Worm (Caenorhabditis elegans) whole organism, midembryonic: ENCODE measurements around the gene Y53C12A.11.

Experiments
- T22C8.4 ChIP-seq: fragments of 200-800 bp; sonication (Bioruptor generic); IDR thresholded peaks from 2 replicates; pipeline ENCODE4 v1.3.6; 2022; ENCODE audit warnings: missing genetic modification characterization, missing compliant biosample characterization
- cog-1 ChIP-seq: sonication (generic microtip); optimal IDR thresholded peaks from 2 replicates; lab custom pipeline; 2016; ENCODE audit warnings: missing genetic modification characterization, missing compliant biosample characterization
- flt-1 ChIP-seq: fragments of 200-800 bp; sonication (Bioruptor generic); IDR thresholded peaks from 2 replicates; pipeline ENCODE4 v1.3.6; 2022; ENCODE audit warnings: missing genetic modification characterization, missing compliant biosample characterization
- klf-2 ChIP-seq: fragments of 200-800 bp; sonication (Bioruptor generic); conservative IDR thresholded peaks from 2 replicates; pipeline ENCODE4 v1.3.6; 2022; ENCODE audit warnings: missing genetic modification reagents, missing genetic modification characterization, missing compliant biosample characterization
- med-1 ChIP-seq: sonication (generic microtip); optimal IDR thresholded peaks from 2 replicates; lab custom pipeline; 2017; ENCODE audit warnings: missing genetic modification characterization, mild to moderate bottlenecking, missing compliant biosample characterization, antibody characterized with exemption, missing genetic modification reagents; ENCODE audit not compliant: insufficient read depth
- ref-1 ChIP-seq: fragments of 200-800 bp; sonication (Bioruptor generic); conservative IDR thresholded peaks from 2 replicates; pipeline ENCODE4 v1.3.6; 2022; ENCODE audit warnings: missing genetic modification reagents, missing genetic modification characterization, missing compliant biosample characterization
- tab-1 ChIP-seq: fragments of 200-800 bp; sonication (Bioruptor generic); IDR thresholded peaks from 2 replicates; pipeline ENCODE4 v1.3.6; 2022; ENCODE audit warnings: missing genetic modification characterization, missing compliant biosample characterization
- ztf-23 ChIP-seq: fragments of 200-800 bp; sonication (Bioruptor generic); IDR thresholded peaks from 2 replicates; pipeline ENCODE4 v1.3.6; 2022; ENCODE audit warnings: missing genetic modification reagents, missing genetic modification characterization, missing compliant biosample characterization

DNA sequence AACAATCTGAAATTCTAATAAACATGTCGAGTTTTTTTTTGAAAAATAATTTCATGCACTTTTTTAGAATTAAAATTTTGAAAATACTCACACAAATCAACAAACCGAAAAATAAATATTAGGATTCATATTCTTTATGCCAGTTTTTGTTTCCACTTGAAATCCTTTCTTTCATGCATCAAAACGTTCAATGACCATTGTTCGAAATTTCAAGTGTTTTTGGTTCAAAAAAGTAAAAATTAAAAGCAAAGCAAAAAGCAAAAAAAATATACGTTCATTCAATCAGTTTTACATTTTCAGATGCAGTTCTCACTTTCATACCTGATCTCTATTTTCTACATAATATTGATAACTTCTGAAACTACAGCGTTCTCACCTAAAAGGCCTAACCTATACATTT is 35.2 kb upstream of the Y53C12A.11 start, which contains the start of gene ZK1321.1:
- no peak for TF ChIP-seq med-1 (GFP tag; lab: Kevin White, UChicago)
- TF ChIP-seq tab-1 = no peak
- TF ChIP-seq klf-2 = no peak
- TF ChIP-seq flt-1 (GFP tag; lab: Robert Waterston, UW) = no peak
- TF ChIP-seq ref-1 (GFP tag; lab: Robert Waterston, UW) = no peak
- no peak for TF ChIP-seq ztf-23
- TF ChIP-seq T22C8.4 (GFP tag; lab: Robert Waterston, UW) = no peak
- TF ChIP-seq cog-1 (tag; lab: Kevin White, UChicago) = no peak
